Worm (Caenorhabditis elegans): ENCODE results near the gene T10F2.2.

ce11 chrIII:5129261-5129660, 35.9 kb downstream of the T10F2.2 start:
- TF ChIP-seq snpc-4 (tag; optimal IDR thresholded peaks at IDR 0.05), result no peak
- no peak for TF ChIP-seq blmp-1 (tag; optimal IDR thresholded peaks at IDR 0.05)
- TF ChIP-seq nhr-237 (tag; optimal IDR thresholded peaks at IDR 0.05), result no peak
- TF ChIP-seq ces-1 (GFP tag; optimal IDR thresholded peaks at IDR 0.05), result no peak
- no peak for TF ChIP-seq ceh-43 (GFP tag; optimal IDR thresholded peaks at IDR 0.05)
- TF ChIP-seq nhr-12 (tag; optimal IDR thresholded peaks at IDR 0.05), result no peak
- TF ChIP-seq ztf-11 (tag; optimal IDR thresholded peaks at IDR 0.05), result no peak
- no peak for TF ChIP-seq ceh-83 (GFP tag; optimal IDR thresholded peaks at IDR 0.05)
- TF ChIP-seq tbx-8 (GFP tag; optimal IDR thresholded peaks at IDR 0.05), result no peak
- TF ChIP-seq elt-3 (tag; optimal IDR thresholded peaks at IDR 0.05), result no peak
- no peak for TF ChIP-seq mab-5 (tag; optimal IDR thresholded peaks at IDR 0.05)
- no peak for TF ChIP-seq mep-1 (tag; optimal IDR thresholded peaks at IDR 0.05)
- no peak for TF ChIP-seq mls-2 (tag; optimal IDR thresholded peaks at IDR 0.05)

Measured in whole organism, mixed stage, embryonic.